Worm (Caenorhabditis elegans): ENCODE results near the gene meg-3.
A peak's percentile ranks its signal among the peaks of the same experiment; 100 is the strongest.

meg-3 gene

ce11 chrX:1939248-1939647 is 50.2 kb downstream of the meg-3 start:
- TF ChIP-seq ceh-82 (tag; optimal IDR thresholded peaks at IDR 0.05) (no peak), F13H6.1 (tag; optimal IDR thresholded peaks at IDR 0.05) (no peak), skn-1 (tag; optimal IDR thresholded peaks at IDR 0.05) (no peak), nhr-129 (tag; optimal IDR thresholded peaks at IDR 0.05) (peak; percentile 5)

All from whole organism, L2 larva.